Fruit fly (Drosophila melanogaster) whole organism, embryonic: ENCODE data around the gene Atg5.

ENCODE experiments used
- Antp ChIP-seq: fragments of 200-800 bp; sonication (Bioruptor generic); optimal IDR thresholded peaks from 3 replicates; lab custom pipeline; 2016; ENCODE audit warnings: missing biosample characterization, missing genetic modification characterization
- CG10979 ChIP-seq: fragments of 200-800 bp; sonication (Bioruptor generic); optimal IDR thresholded peaks from 2 replicates; lab custom pipeline; 2018; ENCODE audit warnings: missing biosample characterization, mild to moderate bottlenecking, missing genetic modification characterization, moderate library complexity
- CG11247 ChIP-seq: fragments of 200-800 bp; sonication (Bioruptor generic); IDR thresholded peaks from 2 replicates; pipeline ENCODE4 v1.3.6; 2022; ENCODE audit warnings: missing biosample characterization, missing genetic modification characterization
- CG11723 ChIP-seq: fragments of 200-800 bp; sonication (Bioruptor generic); optimal IDR thresholded peaks from 2 replicates; lab custom pipeline; 2017; ENCODE audit warnings: missing biosample characterization, mild to moderate bottlenecking, missing genetic modification characterization
- CG12219 ChIP-seq: fragments of 200-800 bp; sonication (Bioruptor generic); optimal IDR thresholded peaks from 3 replicates; lab custom pipeline; 2018; ENCODE audit warnings: missing biosample characterization, mild to moderate bottlenecking, missing genetic modification characterization
- CG15601 ChIP-seq: fragments of 200-800 bp; sonication (Bioruptor generic); optimal IDR thresholded peaks from 3 replicates; lab custom pipeline; 2019; ENCODE audit warnings: missing biosample characterization, mild to moderate bottlenecking, missing genetic modification characterization, moderate library complexity
- CG16863 ChIP-seq: fragments of 200-800 bp; sonication (Bioruptor generic); optimal IDR thresholded peaks from 3 replicates; lab custom pipeline; 2016; ENCODE audit warnings: missing biosample characterization, missing genetic modification characterization
- CG17829 ChIP-seq: fragments of 200-800 bp; optimal IDR thresholded peaks from 2 replicates; lab custom pipeline; 2019; ENCODE audit warnings: missing biosample characterization, mild to moderate bottlenecking, missing genetic modification characterization, moderate library complexity
- CG18476 ChIP-seq: fragments of 200-800 bp; sonication (Bioruptor generic); optimal IDR thresholded peaks from 2 replicates; lab custom pipeline; 2016; ENCODE audit warnings: missing biosample characterization, mild to moderate bottlenecking, missing genetic modification characterization
- CG31441 ChIP-seq: fragments of 200-800 bp; sonication (Bioruptor generic); IDR thresholded peaks from 2 replicates; pipeline ENCODE4 v1.3.6; 2022; ENCODE audit warnings: missing biosample characterization, missing genetic modification characterization
- CG3847 ChIP-seq: fragments of 200-800 bp; sonication (Bioruptor generic); IDR thresholded peaks from 2 replicates; pipeline ENCODE4 v1.3.6; 2022; ENCODE audit warnings: missing biosample characterization, missing genetic modification characterization
- CG4854 ChIP-seq: fragments of 200-800 bp; sonication (Bioruptor generic); optimal IDR thresholded peaks from 2 replicates; lab custom pipeline; 2016; ENCODE audit warnings: missing biosample characterization, missing genetic modification characterization, inconsistent platforms
- CG6272 ChIP-seq: fragments of 200-800 bp; sonication (Bioruptor generic); IDR thresholded peaks from 2 replicates; pipeline ENCODE4 v1.3.6; 2022; ENCODE audit warnings: missing biosample characterization, missing genetic modification characterization
- CG6791 ChIP-seq: fragments of 200-800 bp; sonication (Bioruptor generic); IDR thresholded peaks from 3 replicates; pipeline ENCODE4 v1.3.6; 2022; ENCODE audit warnings: missing biosample characterization, missing genetic modification characterization; ENCODE audit not compliant: partially characterized antibody
- CG7963 ChIP-seq: fragments of 200-800 bp; sonication (Bioruptor generic); IDR thresholded peaks from 3 replicates; pipeline ENCODE4 v1.3.6; 2022; ENCODE audit warnings: missing biosample characterization, missing genetic modification characterization; ENCODE audit not compliant: partially characterized antibody
- CkIIα-i1 ChIP-seq: fragments of 200-800 bp; sonication (Bioruptor generic); IDR thresholded peaks from 2 replicates; pipeline ENCODE4 v1.3.6; 2022; ENCODE audit warnings: missing biosample characterization, missing genetic modification characterization
- CrebB ChIP-seq: fragments of 200-800 bp; sonication (Bioruptor generic); optimal IDR thresholded peaks from 3 replicates; lab custom pipeline; 2018; ENCODE audit warnings: missing biosample characterization, mild to moderate bottlenecking, missing genetic modification characterization
- Dip2 ChIP-seq: fragments of 200-800 bp; sonication (Bioruptor generic); IDR thresholded peaks from 2 replicates; pipeline ENCODE4 v1.3.6; 2022; ENCODE audit warnings: missing biosample characterization, missing genetic modification characterization
- Doc3 ChIP-seq: fragments of 200-800 bp; sonication (Bioruptor generic); IDR thresholded peaks from 3 replicates; pipeline ENCODE4 v1.3.6; 2022; ENCODE audit warnings: missing biosample characterization, missing genetic modification characterization; ENCODE audit not compliant: partially characterized antibody
- Ets65A ChIP-seq: fragments of 200-800 bp; sonication (Bioruptor generic); peaks from one replicate; lab custom pipeline; 2016; ENCODE audit warnings: missing biosample characterization, missing genetic modification characterization
- Kr ChIP-seq: fragments of 200-800 bp; sonication (Bioruptor generic); optimal IDR thresholded peaks from 2 replicates; lab custom pipeline; 2017; ENCODE audit warnings: missing biosample characterization, mild to moderate bottlenecking, missing genetic modification characterization
- Lhr ChIP-seq: fragments of 200-800 bp; sonication (Bioruptor generic); optimal IDR thresholded peaks from 3 replicates; lab custom pipeline; 2017; ENCODE audit warnings: mild to moderate bottlenecking, missing biosample characterization, missing genetic modification reagents, missing genetic modification characterization
- Max ChIP-seq: fragments of 200-800 bp; sonication (Bioruptor generic); optimal IDR thresholded peaks from 2 replicates; lab custom pipeline; 2016; ENCODE audit warnings: missing biosample characterization, mild to moderate bottlenecking, missing genetic modification characterization
- Mes4 ChIP-seq: fragments of 200-800 bp; sonication (Bioruptor generic); optimal IDR thresholded peaks from 2 replicates; lab custom pipeline; 2016; ENCODE audit warnings: missing biosample characterization, missing genetic modification characterization
- Opbp ChIP-seq: fragments of 200-800 bp; sonication (Bioruptor generic); IDR thresholded peaks from 3 replicates; pipeline ENCODE4 v1.3.6; 2022; ENCODE audit warnings: missing biosample characterization, missing genetic modification characterization; ENCODE audit not compliant: partially characterized antibody
- Trl ChIP-seq, 3 experiments: fragments of >200 bp in 2 of 3; fragments of 200-800 bp in 1 of 3; sonication (Bioruptor generic) in 1 of 3; optimal IDR thresholded peaks; 2 replicates in 1 of 3; 3 replicates in 2 of 3; lab custom pipeline; 2016 to 2017; ENCODE audit warnings: missing biosample characterization in 1 of 3, missing genetic modification characterization in 1 of 3
- Xbp1 ChIP-seq: fragments of 200-800 bp; sonication (Bioruptor generic); optimal IDR thresholded peaks from 3 replicates; lab custom pipeline; 2016; ENCODE audit warnings: missing biosample characterization, mild to moderate bottlenecking, missing genetic modification characterization
- bab2 ChIP-seq: fragments of 200-800 bp; sonication (Bioruptor generic); optimal IDR thresholded peaks from 2 replicates; lab custom pipeline; 2016; ENCODE audit warnings: missing biosample characterization, missing genetic modification characterization
- cato ChIP-seq: fragments of 200-800 bp; sonication (Bioruptor generic); optimal IDR thresholded peaks from 2 replicates; lab custom pipeline; 2016; ENCODE audit warnings: missing biosample characterization, missing genetic modification characterization, borderline replicate concordance
- emc ChIP-seq: fragments of 200-800 bp; sonication (Bioruptor generic); optimal IDR thresholded peaks from 2 replicates; lab custom pipeline; 2016; ENCODE audit warnings: missing biosample characterization, missing genetic modification characterization
- eve ChIP-seq, 2 experiments: fragments of >200 bp; optimal IDR thresholded peaks; 2 replicates each; lab custom pipeline; 2017; ENCODE audit warnings: missing biosample characterization in 2 of 2, missing genetic modification characterization in 2 of 2
- fru ChIP-seq: fragments of >200 bp; optimal IDR thresholded peaks from 2 replicates; lab custom pipeline; 2017
- ftz-f1 ChIP-seq: fragments of 200-800 bp; sonication (Bioruptor generic); optimal IDR thresholded peaks from 2 replicates; lab custom pipeline; 2016; ENCODE audit warnings: missing biosample characterization, missing genetic modification characterization
- ind ChIP-seq: fragments of 200-800 bp; sonication (Bioruptor generic); optimal IDR thresholded peaks from 3 replicates; lab custom pipeline; 2016; ENCODE audit warnings: missing biosample characterization, missing genetic modification characterization
- ken ChIP-seq: fragments of 200-800 bp; sonication (Bioruptor generic); IDR thresholded peaks from 3 replicates; pipeline ENCODE4 v1.3.6; 2022; ENCODE audit warnings: missing biosample characterization, missing genetic modification characterization
- knrl ChIP-seq: fragments of 200-800 bp; sonication (Bioruptor generic); IDR thresholded peaks from 3 replicates; pipeline ENCODE4 v1.3.6; 2022; ENCODE audit warnings: missing biosample characterization, missing genetic modification characterization; ENCODE audit not compliant: partially characterized antibody
- lov ChIP-seq, 2 experiments: fragments of 200-800 bp in 1 of 2; fragments of >200 bp in 1 of 2; sonication (Bioruptor generic) in 1 of 2; IDR thresholded peaks in 1 of 2; optimal IDR thresholded peaks in 1 of 2; 2 replicates in 1 of 2; 3 replicates in 1 of 2; pipeline versions ENCODE4 v1.3.6 to Lab custom; 2017 to 2022; ENCODE audit warnings: missing biosample characterization in 1 of 2, missing genetic modification characterization in 1 of 2
- mam ChIP-seq: fragments of 200-800 bp; sonication (Bioruptor generic); optimal IDR thresholded peaks from 3 replicates; lab custom pipeline; 2016; ENCODE audit warnings: missing biosample characterization, missing genetic modification characterization
- row ChIP-seq: fragments of 200-800 bp; sonication (Bioruptor generic); IDR thresholded peaks from 3 replicates; pipeline ENCODE4 v1.3.6; 2022; ENCODE audit warnings: missing biosample characterization, missing genetic modification characterization
- salm ChIP-seq: fragments of 200-800 bp; sonication (Bioruptor generic); optimal IDR thresholded peaks from 2 replicates; lab custom pipeline; 2018; ENCODE audit warnings: missing biosample characterization, mild to moderate bottlenecking, missing genetic modification characterization
- sqz ChIP-seq: fragments of 200-800 bp; sonication (Bioruptor generic); optimal IDR thresholded peaks from 3 replicates; lab custom pipeline; 2018; ENCODE audit warnings: missing biosample characterization, mild to moderate bottlenecking, missing genetic modification characterization
- stc ChIP-seq: fragments of 200-800 bp; sonication (Bioruptor generic); IDR thresholded peaks from 2 replicates; pipeline ENCODE4 v1.3.6; 2022; ENCODE audit warnings: missing biosample characterization, missing genetic modification characterization
- stwl ChIP-seq: fragments of 200-800 bp; sonication (Bioruptor generic); optimal IDR thresholded peaks from 3 replicates; lab custom pipeline; 2018; ENCODE audit warnings: missing biosample characterization, mild to moderate bottlenecking, missing genetic modification characterization, moderate library complexity
- tgo ChIP-seq: fragments of 200-800 bp; sonication (Bioruptor generic); IDR thresholded peaks from 3 replicates; pipeline ENCODE4 v1.3.6; 2022; ENCODE audit warnings: missing biosample characterization, missing genetic modification characterization
- toy ChIP-seq: fragments of 200-800 bp; sonication (Bioruptor generic); IDR thresholded peaks from 2 replicates; pipeline ENCODE4 v1.3.6; 2022; ENCODE audit warnings: missing biosample characterization, missing genetic modification characterization
- unc-4 ChIP-seq: fragments of 200-800 bp; sonication (Bioruptor generic); IDR thresholded peaks from 2 replicates; pipeline ENCODE4 v1.3.6; 2022; ENCODE audit warnings: missing biosample characterization, missing genetic modification characterization; ENCODE audit not compliant: partially characterized antibody
- zen ChIP-seq: fragments of 200-800 bp; sonication (Bioruptor generic); optimal IDR thresholded peaks from 3 replicates; lab custom pipeline; 2018; ENCODE audit warnings: missing biosample characterization, mild to moderate bottlenecking, missing genetic modification characterization, moderate library complexity
- zen2 ChIP-seq: fragments of 200-800 bp; sonication (Bioruptor generic); IDR thresholded peaks from 3 replicates; pipeline ENCODE4 v1.3.6; 2022; ENCODE audit warnings: missing biosample characterization, missing genetic modification characterization; ENCODE audit not compliant: partially characterized antibody

The Atg5 gene

dm6 chrX:7336121-7336961 is 12.8 kb upstream of the Atg5 start (continued):
- TF ChIP-seq CG31441 (GFP tag; lab: Robert Waterston, UW) (peak; percentile 91), CG10979 (peak; percentile 96), ind (GFP tag; lab: Kevin White, UChicago) (peak; percentile 89), CG7963 (no peak), Ets65A (GFP tag; lab: Kevin White, UChicago) (peak; percentile 99), CkIIα-i1 (peak; percentile 43; the same call in 1 of the 2 replicates), sqz (peak; percentile 57), CG6272 (GFP tag; lab: Robert Waterston, UW) (peak; percentile 77; the same call in 1 of the 2 replicates), fru (lab: Kevin White, UChicago) (no peak), toy (GFP tag; lab: Robert Waterston, UW) (0 out of 2 replicates have a peak, but pooled peaks have one; percentile 16), Trl (optimal IDR thresholded peaks at IDR 0.05; lab: Kevin White, UChicago) (no peak), Trl (GFP tag; optimal IDR thresholded peaks at IDR 0.05; lab: Kevin White, UChicago) (peak; percentile 91), ftz-f1 (GFP tag; lab: Kevin White, UChicago) (no peak), CrebB (peak; percentile 85), CG18476 (GFP tag; lab: Kevin White, UChicago) (peak; percentile 89), Mes4 (GFP tag; lab: Kevin White, UChicago) (peak; percentile 89), CG11247 (GFP tag; lab: Robert Waterston, UW) (peak; percentile 72), zen (tag; lab: Kevin White, UChicago) (peak; percentile 89), Dip2 (no peak), CG11723 (GFP tag; lab: Kevin White, UChicago) (peak; percentile 86), Antp (GFP tag; lab: Kevin White, UChicago) (peak; percentile 92), mam (peak; percentile 84), CG3847 (peak; percentile 79), cato (GFP tag; lab: Kevin White, UChicago) (peak; percentile 86), Lhr (peak; percentile 76), CG15601 (tag; lab: Kevin White, UChicago) (peak; percentile 91), Max (GFP tag; lab: Kevin White, UChicago) (peak; percentile 90), ken (GFP tag; lab: Robert Waterston, UW) (peak; percentile 87), row (GFP tag; lab: Robert Waterston, UW) (peak; percentile 92), knrl (GFP tag; lab: Robert Waterston, UW) (no peak), Doc3 (GFP tag; lab: Robert Waterston, UW) (no peak), lov (optimal IDR thresholded peaks at IDR 0.05; lab: Kevin White, UChicago) (no peak), lov (GFP tag; IDR thresholded peaks at IDR 0.05; lab: Robert Waterston, UW) (peak; percentile 75; the same call in 2 of the 3 replicates), eve (GFP tag; optimal IDR thresholded peaks at IDR 0.05; lab: Kevin White, UChicago) (peak in 1 of 2 experiments; percentile 96), emc (GFP tag; lab: Kevin White, UChicago) (peak; percentile 42), stc (GFP tag; lab: Robert Waterston, UW) (peak; percentile 88), stwl (peak; percentile 34), CG12219 (GFP tag; lab: Kevin White, UChicago) (peak; percentile 96), salm (tag; lab: Kevin White, UChicago) (peak; percentile 91), zen2 (GFP tag; lab: Robert Waterston, UW) (no peak), CG4854 (peak; percentile 83), CG6791 (GFP tag; lab: Robert Waterston, UW) (no peak), unc-4 (no peak), Kr (GFP tag; lab: Kevin White, UChicago) (no peak), CG16863 (GFP tag; lab: Kevin White, UChicago) (peak; percentile 93), tgo (GFP tag; lab: Robert Waterston, UW) (peak; percentile 84), Opbp (no peak), CG17829 (peak; percentile 95), Xbp1 (GFP tag; lab: Kevin White, UChicago) (peak; percentile 91), bab2 (GFP tag; lab: Kevin White, UChicago) (peak; percentile 83)
